Fruit fly (Drosophila melanogaster) whole organism, embryonic: ENCODE results near the gene CG42749.

Experiments
- Aef1 ChIP-seq: fragments of 200-800 bp; sonication (Bioruptor generic); IDR thresholded peaks from 3 replicates; pipeline ENCODE4 v1.3.6; 2022; ENCODE audit warnings: missing biosample characterization, missing genetic modification characterization
- CG10462 ChIP-seq: fragments of 200-800 bp; sonication (Bioruptor generic); optimal IDR thresholded peaks from 2 replicates; lab custom pipeline; 2016; ENCODE audit warnings: missing biosample characterization, missing genetic modification characterization
- CG12744 ChIP-seq: fragments of 200-800 bp; sonication (Bioruptor generic); optimal IDR thresholded peaks from 2 replicates; lab custom pipeline; 2016; ENCODE audit warnings: missing biosample characterization, missing genetic modification characterization
- CG13287 ChIP-seq: fragments of 200-800 bp; sonication (Bioruptor generic); IDR thresholded peaks from 2 replicates; pipeline ENCODE4 v1.3.6; 2022; ENCODE audit warnings: missing biosample characterization, missing genetic modification characterization; ENCODE audit not compliant: partially characterized antibody
- CG14014 ChIP-seq: fragments of 200-800 bp; sonication (Bioruptor generic); IDR thresholded peaks from 2 replicates; pipeline ENCODE4 v1.3.6; 2022; ENCODE audit warnings: missing biosample characterization, missing genetic modification characterization
- CG1529 ChIP-seq: fragments of 200-800 bp; sonication (Bioruptor generic); optimal IDR thresholded peaks from 3 replicates; lab custom pipeline; 2018; ENCODE audit warnings: missing biosample characterization, missing genetic modification characterization
- CG1647 ChIP-seq: fragments of 200-800 bp; sonication (Bioruptor generic); optimal IDR thresholded peaks from 3 replicates; lab custom pipeline; 2016; ENCODE audit warnings: missing biosample characterization, missing genetic modification characterization
- CG16815 ChIP-seq: fragments of 200-800 bp; sonication (Bioruptor generic); optimal IDR thresholded peaks from 3 replicates; lab custom pipeline; 2017; ENCODE audit warnings: missing biosample characterization, mild to moderate bottlenecking, missing genetic modification characterization
- CG17359 ChIP-seq: fragments of 200-800 bp; sonication (Bioruptor generic); optimal IDR thresholded peaks from 3 replicates; lab custom pipeline; 2018; ENCODE audit warnings: missing biosample characterization, mild to moderate bottlenecking, missing genetic modification characterization, moderate library complexity
- CG18619 ChIP-seq: fragments of 200-800 bp; sonication (Bioruptor generic); optimal IDR thresholded peaks from 3 replicates; lab custom pipeline; 2017; ENCODE audit warnings: missing biosample characterization, mild to moderate bottlenecking, missing genetic modification characterization
- CG30431 ChIP-seq: fragments of 200-800 bp; sonication (Bioruptor generic); optimal IDR thresholded peaks from 2 replicates; lab custom pipeline; 2017; ENCODE audit warnings: missing biosample characterization, missing genetic modification characterization
- CG31224 ChIP-seq: fragments of 200-800 bp; sonication (Bioruptor generic); IDR thresholded peaks from 2 replicates; pipeline ENCODE4 v1.3.6; 2022; ENCODE audit warnings: missing biosample characterization, missing genetic modification characterization
- CG31388 ChIP-seq: fragments of 200-800 bp; sonication (Bioruptor generic); optimal IDR thresholded peaks from 2 replicates; lab custom pipeline; 2016; ENCODE audit warnings: missing biosample characterization, missing genetic modification characterization
- CG32532 ChIP-seq: fragments of 200-800 bp; sonication (Bioruptor generic); IDR thresholded peaks from 2 replicates; pipeline ENCODE4 v1.3.6; 2022; ENCODE audit warnings: missing biosample characterization, missing genetic modification characterization
- CG3838 ChIP-seq: fragments of 200-800 bp; sonication (Bioruptor generic); optimal IDR thresholded peaks from 3 replicates; lab custom pipeline; 2016; ENCODE audit warnings: missing biosample characterization, missing genetic modification characterization
- CG3847 ChIP-seq: fragments of 200-800 bp; sonication (Bioruptor generic); IDR thresholded peaks from 2 replicates; pipeline ENCODE4 v1.3.6; 2022; ENCODE audit warnings: missing biosample characterization, missing genetic modification characterization
- CG42726 ChIP-seq: fragments of 200-800 bp; sonication (Bioruptor generic); IDR thresholded peaks from 2 replicates; pipeline ENCODE4 v1.3.6; 2022; ENCODE audit warnings: missing biosample characterization, missing genetic modification characterization; ENCODE audit not compliant: partially characterized antibody
- CG5245 ChIP-seq: fragments of 200-800 bp; sonication (Bioruptor generic); optimal IDR thresholded peaks from 3 replicates; lab custom pipeline; 2016; ENCODE audit warnings: missing biosample characterization, missing genetic modification characterization
- CG7963 ChIP-seq: fragments of 200-800 bp; sonication (Bioruptor generic); IDR thresholded peaks from 3 replicates; pipeline ENCODE4 v1.3.6; 2022; ENCODE audit warnings: missing biosample characterization, missing genetic modification characterization; ENCODE audit not compliant: partially characterized antibody
- CHES-1-like ChIP-seq: fragments of 200-800 bp; sonication (Bioruptor generic); optimal IDR thresholded peaks from 2 replicates; lab custom pipeline; 2016; ENCODE audit warnings: missing biosample characterization, missing genetic modification characterization
- Camta ChIP-seq: fragments of 200-800 bp; sonication (Bioruptor generic); optimal IDR thresholded peaks from 2 replicates; lab custom pipeline; 2016; ENCODE audit warnings: missing biosample characterization, missing genetic modification characterization
- Gsc ChIP-seq: fragments of 200-800 bp; sonication (Bioruptor generic); IDR thresholded peaks from 2 replicates; pipeline ENCODE4 v1.3.6; 2022; ENCODE audit warnings: missing biosample characterization, missing genetic modification characterization
- H2.0 ChIP-seq: fragments of 200-800 bp; sonication (Bioruptor generic); IDR thresholded peaks from 2 replicates; pipeline ENCODE4 v1.3.6; 2022; ENCODE audit warnings: missing biosample characterization, missing genetic modification characterization
- HHEX ChIP-seq: fragments of 200-800 bp; sonication (Bioruptor generic); optimal IDR thresholded peaks from 3 replicates; lab custom pipeline; 2017; ENCODE audit warnings: missing biosample characterization, mild to moderate bottlenecking, missing genetic modification characterization, missing genetic modification reagents
- Hand ChIP-seq: fragments of 200-800 bp; sonication (Bioruptor generic); optimal IDR thresholded peaks from 2 replicates; lab custom pipeline; 2017; ENCODE audit warnings: mild to moderate bottlenecking, missing biosample characterization, missing genetic modification reagents, missing genetic modification characterization
- Hr3 ChIP-seq: fragments of 200-800 bp; sonication (Bioruptor generic); optimal IDR thresholded peaks from 3 replicates; lab custom pipeline; 2016; ENCODE audit warnings: missing biosample characterization, missing genetic modification characterization
- Hr51 ChIP-seq, 2 experiments: fragments of 200-800 bp; sonication (Bioruptor generic); optimal IDR thresholded peaks; 2 replicates in 1 of 2; 3 replicates in 1 of 2; lab custom pipeline; 2016 to 2018; ENCODE audit warnings: missing biosample characterization in 2 of 2, missing genetic modification characterization in 2 of 2, mild to moderate bottlenecking in 1 of 2, moderate library complexity in 1 of 2
- Hr78 ChIP-seq, 2 experiments: fragments of 200-800 bp in 1 of 2; fragments of >200 bp in 1 of 2; sonication (Bioruptor generic) in 1 of 2; optimal IDR thresholded peaks; 2 replicates each; lab custom pipeline; 2017 to 2019; ENCODE audit warnings: missing biosample characterization in 2 of 2, missing genetic modification characterization in 2 of 2, mild to moderate bottlenecking in 1 of 2, moderate library complexity in 1 of 2
- Kr ChIP-seq: fragments of 200-800 bp; sonication (Bioruptor generic); optimal IDR thresholded peaks from 2 replicates; lab custom pipeline; 2017; ENCODE audit warnings: missing biosample characterization, mild to moderate bottlenecking, missing genetic modification characterization
- Sin3A ChIP-seq: fragments of >200 bp; optimal IDR thresholded peaks from 2 replicates; lab custom pipeline; 2018
- Xbp1 ChIP-seq: fragments of 200-800 bp; sonication (Bioruptor generic); optimal IDR thresholded peaks from 3 replicates; lab custom pipeline; 2016; ENCODE audit warnings: missing biosample characterization, mild to moderate bottlenecking, missing genetic modification characterization
- bsh ChIP-seq, 2 experiments: fragments of 200-800 bp; sonication (Bioruptor generic); optimal IDR thresholded peaks; 2 replicates each; lab custom pipeline; 2017 to 2018; ENCODE audit warnings: mild to moderate bottlenecking in 2 of 2, missing biosample characterization in 2 of 2, missing genetic modification characterization in 2 of 2, moderate library complexity in 1 of 2
- dmrt11E ChIP-seq: fragments of 200-800 bp; sonication (Bioruptor generic); optimal IDR thresholded peaks from 3 replicates; lab custom pipeline; 2018; ENCODE audit warnings: missing biosample characterization, mild to moderate bottlenecking, missing genetic modification characterization, moderate library complexity
- eve ChIP-seq, 2 experiments: fragments of >200 bp; optimal IDR thresholded peaks; 2 replicates each; lab custom pipeline; 2017; ENCODE audit warnings: missing biosample characterization in 2 of 2, missing genetic modification characterization in 2 of 2
- fd102C ChIP-seq: fragments of 200-800 bp; sonication (Bioruptor generic); optimal IDR thresholded peaks from 2 replicates; lab custom pipeline; 2018; ENCODE audit warnings: missing biosample characterization, mild to moderate bottlenecking, missing genetic modification characterization, moderate library complexity
- fd3F ChIP-seq: fragments of 200-800 bp; sonication (Bioruptor generic); optimal IDR thresholded peaks from 2 replicates; lab custom pipeline; 2018; ENCODE audit warnings: missing biosample characterization, mild to moderate bottlenecking, missing genetic modification characterization, moderate library complexity
- grau ChIP-seq: fragments of 200-800 bp; optimal IDR thresholded peaks from 3 replicates; lab custom pipeline; 2019; ENCODE audit warnings: missing biosample characterization, mild to moderate bottlenecking, missing genetic modification characterization, moderate library complexity
- grn ChIP-seq: fragments of 200-800 bp; sonication (Bioruptor generic); optimal IDR thresholded peaks from 3 replicates; lab custom pipeline; 2017; ENCODE audit warnings: missing biosample characterization, missing genetic modification characterization
- lab ChIP-seq: fragments of 200-800 bp; sonication (Bioruptor generic); optimal IDR thresholded peaks from 3 replicates; lab custom pipeline; 2017; ENCODE audit warnings: missing biosample characterization, missing genetic modification characterization, mild to moderate bottlenecking, moderate library complexity, missing genetic modification reagents
- luna ChIP-seq: fragments of 200-800 bp; sonication (Bioruptor generic); optimal IDR thresholded peaks from 2 replicates; lab custom pipeline; 2016; ENCODE audit warnings: missing biosample characterization, missing genetic modification characterization
- org-1 ChIP-seq: fragments of 200-800 bp; sonication (Bioruptor generic); optimal IDR thresholded peaks from 2 replicates; lab custom pipeline; 2017; ENCODE audit warnings: missing biosample characterization, missing genetic modification characterization
- prd ChIP-seq, 3 experiments: fragments of >200 bp in 2 of 3; fragments of 200-800 bp in 1 of 3; sonication (Bioruptor generic) in 1 of 3; optimal IDR thresholded peaks in 2 of 3; IDR thresholded peaks in 1 of 3; 2 replicates in 2 of 3; 3 replicates in 1 of 3; pipeline versions ENCODE4 v1.3.6 to Lab custom; 2017 to 2022; ENCODE audit warnings: missing biosample characterization in 1 of 3, missing genetic modification characterization in 1 of 3
- row ChIP-seq: fragments of 200-800 bp; sonication (Bioruptor generic); IDR thresholded peaks from 3 replicates; pipeline ENCODE4 v1.3.6; 2022; ENCODE audit warnings: missing biosample characterization, missing genetic modification characterization
- schlank ChIP-seq: fragments of 200-800 bp; sonication (Bioruptor generic); optimal IDR thresholded peaks from 2 replicates; lab custom pipeline; 2018; ENCODE audit warnings: missing biosample characterization, mild to moderate bottlenecking, missing genetic modification characterization
- slou ChIP-seq: fragments of 200-800 bp; sonication (Bioruptor generic); optimal IDR thresholded peaks from 3 replicates; lab custom pipeline; 2016; ENCODE audit warnings: missing biosample characterization, missing genetic modification characterization
- tgo ChIP-seq: fragments of 200-800 bp; sonication (Bioruptor generic); IDR thresholded peaks from 3 replicates; pipeline ENCODE4 v1.3.6; 2022; ENCODE audit warnings: missing biosample characterization, missing genetic modification characterization
- ttk ChIP-seq: fragments of 200-800 bp; sonication (Bioruptor generic); IDR thresholded peaks from 2 replicates; pipeline ENCODE4 v2.1.2; 2022; ENCODE audit warnings: missing biosample characterization, missing genetic modification characterization
- unc-4 ChIP-seq: fragments of 200-800 bp; sonication (Bioruptor generic); IDR thresholded peaks from 2 replicates; pipeline ENCODE4 v1.3.6; 2022; ENCODE audit warnings: missing biosample characterization, missing genetic modification characterization; ENCODE audit not compliant: partially characterized antibody
- zfh1 ChIP-seq: fragments of 200-800 bp; sonication (Bioruptor generic); IDR thresholded peaks from 3 replicates; pipeline ENCODE4 v1.3.6; 2022; ENCODE audit warnings: missing biosample characterization, missing genetic modification characterization

Gene CG42749

dm6 chrX:5349899-5350575 lies 54.2 kb downstream of the CG42749 start (continued):
- TF ChIP-seq eve (GFP tag; optimal IDR thresholded peaks at IDR 0.05; lab: Kevin White, UChicago): no peak
- no peak for TF ChIP-seq Hand (GFP tag; lab: Kevin White, UChicago)
- peak in 1 of 2 experiments; percentile 52 for TF ChIP-seq bsh (GFP tag; optimal IDR thresholded peaks at IDR 0.05; lab: Kevin White, UChicago)
- no peak for TF ChIP-seq fd102C (GFP tag; lab: Kevin White, UChicago)
- TF ChIP-seq CG1647 (GFP tag; lab: Kevin White, UChicago): no peak
- TF ChIP-seq CG3838 (GFP tag; lab: Kevin White, UChicago): no peak
- no peak for TF ChIP-seq CHES-1-like (GFP tag; lab: Kevin White, UChicago)
- 0 out of 2 replicates have a peak, but pooled peaks have one; percentile 28 for TF ChIP-seq ttk (GFP tag; lab: Robert Waterston, UW)
- TF ChIP-seq Xbp1 (GFP tag; lab: Kevin White, UChicago): no peak
- 0 out of 3 replicates have a peak, but pooled peaks have one; percentile 18 for TF ChIP-seq tgo (GFP tag; lab: Robert Waterston, UW)
- TF ChIP-seq H2.0 (GFP tag; lab: Robert Waterston, UW): peak; percentile 21; the same call in 1 of the 2 replicates
- TF ChIP-seq CG16815 (GFP tag; lab: Kevin White, UChicago): no peak
- TF ChIP-seq CG32532 (GFP tag; lab: Robert Waterston, UW): no peak
- TF ChIP-seq grau (tag; lab: Kevin White, UChicago): peak; percentile 15
- no peak for TF ChIP-seq CG30431
- no peak for TF ChIP-seq CG14014 (GFP tag; lab: Robert Waterston, UW)
- TF ChIP-seq CG7963 (GFP tag; lab: Robert Waterston, UW): no peak
- no peak for TF ChIP-seq schlank (tag; lab: Kevin White, UChicago)
- TF ChIP-seq prd (optimal IDR thresholded peaks at IDR 0.05; lab: Kevin White, UChicago): no peak
- TF ChIP-seq prd (GFP tag; IDR thresholded peaks at IDR 0.05; lab: Robert Waterston, UW): peak; percentile 57; the same call in 2 of the 3 replicates
- TF ChIP-seq CG3847 (GFP tag; lab: Robert Waterston, UW): no peak
- TF ChIP-seq Gsc: 0 out of 2 replicates have a peak, but pooled peaks have one; percentile 24
- TF ChIP-seq CG31224 (GFP tag; lab: Robert Waterston, UW): no peak
- TF ChIP-seq Hr51 (GFP tag; optimal IDR thresholded peaks at IDR 0.05; lab: Kevin White, UChicago): peak in 1 of 2 experiments; percentile 23
- TF ChIP-seq Sin3A (lab: Kevin White, UChicago): no peak
- TF ChIP-seq CG42726 (GFP tag; lab: Robert Waterston, UW): no peak
- no peak for TF ChIP-seq slou (GFP tag; lab: Kevin White, UChicago)
- no peak for TF ChIP-seq luna
- TF ChIP-seq fd3F (GFP tag; lab: Kevin White, UChicago): no peak
- no peak for TF ChIP-seq CG31388 (GFP tag; lab: Kevin White, UChicago)
- peak; percentile 23 for TF ChIP-seq lab (GFP tag; lab: Kevin White, UChicago)
- no peak for TF ChIP-seq CG18619 (GFP tag; lab: Kevin White, UChicago)
- no peak for TF ChIP-seq CG13287
- TF ChIP-seq Hr78 (GFP tag; optimal IDR thresholded peaks at IDR 0.05; lab: Kevin White, UChicago): no peak
- TF ChIP-seq HHEX (GFP tag; lab: Kevin White, UChicago): no peak
- TF ChIP-seq zfh1 (GFP tag; lab: Robert Waterston, UW): no peak
- peak; percentile 40 for TF ChIP-seq row (GFP tag; lab: Robert Waterston, UW)
- no peak for TF ChIP-seq unc-4 (GFP tag; lab: Robert Waterston, UW)
- TF ChIP-seq org-1 (GFP tag; lab: Kevin White, UChicago): no peak
- no peak for TF ChIP-seq dmrt11E
- TF ChIP-seq CG17359 (tag; lab: Kevin White, UChicago): peak; percentile 54
- TF ChIP-seq CG12744 (GFP tag; lab: Kevin White, UChicago): no peak
- TF ChIP-seq CG10462 (GFP tag; lab: Kevin White, UChicago): no peak
- no peak for TF ChIP-seq CG1529 (GFP tag; lab: Kevin White, UChicago)
- no peak for TF ChIP-seq Camta
- no peak for TF ChIP-seq Hr3 (GFP tag; lab: Kevin White, UChicago)
- no peak for TF ChIP-seq grn (GFP tag; lab: Kevin White, UChicago)
- no peak for TF ChIP-seq CG5245 (GFP tag; lab: Kevin White, UChicago)
- TF ChIP-seq Kr: no peak
- no peak for TF ChIP-seq Aef1
